Worm (Caenorhabditis elegans) whole organism, mixed stage, embryonic: ENCODE results near the gene Y57G11C.1142.

ENCODE experiments used
- M03D4.4 ChIP-seq: sonication (generic microtip); optimal IDR thresholded peaks from 2 replicates; lab custom pipeline; 2017; ENCODE audit warnings: mild to moderate bottlenecking, missing genetic modification characterization, missing compliant biosample characterization
- bed-3 ChIP-seq: fragments of 200-800 bp; sonication (Bioruptor generic); optimal IDR thresholded peaks from 3 replicates; lab custom pipeline; 2018; ENCODE audit warnings: mild to moderate bottlenecking, missing genetic modification characterization, moderate library complexity, missing compliant biosample characterization
- blmp-1 ChIP-seq: fragments of 150-350 bp; optimal IDR thresholded peaks from 2 replicates; lab custom pipeline; 2014; ENCODE audit warnings: missing biosample characterization, missing genetic modification characterization
- ceh-39 ChIP-seq: fragments of 150-350 bp; optimal IDR thresholded peaks from 2 replicates; lab custom pipeline; 2014; ENCODE audit warnings: missing biosample characterization, missing genetic modification characterization
- ceh-43 ChIP-seq: fragments of 200-800 bp; sonication (Bioruptor generic); optimal IDR thresholded peaks from 2 replicates; lab custom pipeline; 2018; ENCODE audit warnings: mild to moderate bottlenecking, missing genetic modification characterization, moderate library complexity, missing compliant biosample characterization
- ceh-83 ChIP-seq: fragments of 200-800 bp; sonication (Bioruptor generic); optimal IDR thresholded peaks from 2 replicates; lab custom pipeline; 2018; ENCODE audit warnings: mild to moderate bottlenecking, missing genetic modification characterization, missing compliant biosample characterization
- ces-1 ChIP-seq: fragments of 150-350 bp; optimal IDR thresholded peaks from 2 replicates; lab custom pipeline; 2014; ENCODE audit warnings: missing biosample characterization, missing genetic modification reagents, missing genetic modification characterization
- cnd-1 ChIP-seq: fragments of 200-800 bp; sonication (Bioruptor generic); optimal IDR thresholded peaks from 2 replicates; lab custom pipeline; 2018; ENCODE audit warnings: mild to moderate bottlenecking, missing genetic modification characterization, missing compliant biosample characterization
- drap-1 ChIP-seq: fragments of 200-800 bp; sonication (Bioruptor generic); optimal IDR thresholded peaks from 3 replicates; lab custom pipeline; 2018; ENCODE audit warnings: mild to moderate bottlenecking, missing genetic modification characterization, missing compliant biosample characterization
- elt-1 ChIP-seq: sonication (generic microtip); optimal IDR thresholded peaks from 2 replicates; lab custom pipeline; 2017; ENCODE audit warnings: missing genetic modification characterization, mild to moderate bottlenecking, missing compliant biosample characterization, antibody characterized with exemption, moderate library complexity, borderline replicate concordance; ENCODE audit not compliant: insufficient read depth
- elt-3 ChIP-seq: fragments of 150-350 bp; optimal IDR thresholded peaks from 2 replicates; lab custom pipeline; 2014; ENCODE audit warnings: missing biosample characterization, missing genetic modification characterization
- flh-1 ChIP-seq: fragments of 200-800 bp; sonication (Bioruptor generic); optimal IDR thresholded peaks from 2 replicates; lab custom pipeline; 2018; ENCODE audit warnings: mild to moderate bottlenecking, missing genetic modification characterization, moderate library complexity, missing compliant biosample characterization
- ham-2 ChIP-seq: fragments of 200-800 bp; sonication (Bioruptor generic); optimal IDR thresholded peaks from 2 replicates; lab custom pipeline; 2018; ENCODE audit warnings: mild to moderate bottlenecking, missing genetic modification characterization, missing compliant biosample characterization
- hlh-1 ChIP-seq: fragments of 150-350 bp; optimal IDR thresholded peaks from 2 replicates; lab custom pipeline; 2014; ENCODE audit warnings: missing biosample characterization, missing genetic modification reagents, missing genetic modification characterization
- lin-13 ChIP-seq: fragments of 150-350 bp; optimal IDR thresholded peaks from 2 replicates; lab custom pipeline; 2014; ENCODE audit warnings: missing biosample characterization, missing genetic modification characterization
- lin-32 ChIP-seq: fragments of 200-800 bp; sonication (Bioruptor generic); optimal IDR thresholded peaks from 2 replicates; lab custom pipeline; 2018; ENCODE audit warnings: mild to moderate bottlenecking, missing genetic modification characterization, missing compliant biosample characterization
- lsy-2 ChIP-seq: fragments of 150-350 bp; optimal IDR thresholded peaks from 2 replicates; lab custom pipeline; 2014; ENCODE audit warnings: missing biosample characterization, missing genetic modification characterization
- mab-5 ChIP-seq: fragments of 150-350 bp; optimal IDR thresholded peaks from 2 replicates; lab custom pipeline; 2014; ENCODE audit warnings: missing biosample characterization, missing genetic modification characterization
- mep-1 ChIP-seq: fragments of 150-350 bp; optimal IDR thresholded peaks from 2 replicates; lab custom pipeline; 2017; ENCODE audit warnings: missing biosample characterization, missing genetic modification reagents, missing genetic modification characterization, inconsistent platforms
- mls-2 ChIP-seq: sonication (generic microtip); optimal IDR thresholded peaks from 2 replicates; lab custom pipeline; 2016; ENCODE audit warnings: mild to moderate bottlenecking, missing genetic modification characterization, moderate library complexity, missing compliant biosample characterization
- nhr-12 ChIP-seq: fragments of 150-350 bp; optimal IDR thresholded peaks from 2 replicates; lab custom pipeline; 2014; ENCODE audit warnings: missing biosample characterization, missing genetic modification characterization
- nhr-2 ChIP-seq: fragments of 150-350 bp; optimal IDR thresholded peaks from 2 replicates; lab custom pipeline; 2014; ENCODE audit warnings: missing biosample characterization, missing genetic modification characterization
- nhr-237 ChIP-seq: fragments of 150-350 bp; optimal IDR thresholded peaks from 2 replicates; lab custom pipeline; 2014; ENCODE audit warnings: missing biosample characterization, missing genetic modification characterization
- nhr-28 ChIP-seq: fragments of 150-350 bp; optimal IDR thresholded peaks from 2 replicates; lab custom pipeline; 2014; ENCODE audit warnings: missing biosample characterization, missing genetic modification characterization
- nhr-76 ChIP-seq: sonication (generic microtip); optimal IDR thresholded peaks from 2 replicates; lab custom pipeline; 2017; ENCODE audit warnings: missing biosample characterization, missing genetic modification characterization
- pha-4 ChIP-seq: fragments of 150-350 bp; optimal IDR thresholded peaks from 2 replicates; lab custom pipeline; 2018; ENCODE audit warnings: missing biosample characterization, missing genetic modification reagents, missing genetic modification characterization
- sem-2 ChIP-seq: fragments of 200-800 bp; sonication (Bioruptor generic); optimal IDR thresholded peaks from 2 replicates; lab custom pipeline; 2018; ENCODE audit warnings: mild to moderate bottlenecking, missing genetic modification characterization, missing compliant biosample characterization
- snpc-4 ChIP-seq: fragments of 150-350 bp; optimal IDR thresholded peaks from 2 replicates; lab custom pipeline; 2014; ENCODE audit warnings: missing biosample characterization, missing genetic modification characterization
- sptf-1 ChIP-seq: sonication (generic microtip); optimal IDR thresholded peaks from 2 replicates; lab custom pipeline; 2017; ENCODE audit warnings: mild to moderate bottlenecking, missing genetic modification characterization, moderate library complexity, missing compliant biosample characterization
- tbx-8 ChIP-seq: fragments of 200-800 bp; sonication (Bioruptor generic); optimal IDR thresholded peaks from 2 replicates; lab custom pipeline; 2018; ENCODE audit warnings: mild to moderate bottlenecking, missing genetic modification characterization, moderate library complexity, missing compliant biosample characterization
- unc-120 ChIP-seq: sonication (generic microtip); optimal IDR thresholded peaks from 2 replicates; lab custom pipeline; 2017; ENCODE audit warnings: missing genetic modification characterization, missing compliant biosample characterization; ENCODE audit not compliant: poor library complexity, severe bottlenecking
- unc-39 ChIP-seq: fragments of 150-350 bp; optimal IDR thresholded peaks from 2 replicates; lab custom pipeline; 2014; ENCODE audit warnings: missing biosample characterization, missing genetic modification characterization
- unc-62 ChIP-seq: fragments of 150-350 bp; optimal IDR thresholded peaks from 2 replicates; lab custom pipeline; 2014; ENCODE audit warnings: missing biosample characterization, missing genetic modification reagents, missing genetic modification characterization
- zip-8 ChIP-seq: fragments of 150-350 bp; optimal IDR thresholded peaks from 2 replicates; lab custom pipeline; 2014; ENCODE audit warnings: missing biosample characterization, missing genetic modification characterization
- ztf-11 ChIP-seq: fragments of 150-350 bp; optimal IDR thresholded peaks from 2 replicates; lab custom pipeline; 2014; ENCODE audit warnings: missing biosample characterization, missing genetic modification characterization

Gene Y57G11C.1142

DNA sequence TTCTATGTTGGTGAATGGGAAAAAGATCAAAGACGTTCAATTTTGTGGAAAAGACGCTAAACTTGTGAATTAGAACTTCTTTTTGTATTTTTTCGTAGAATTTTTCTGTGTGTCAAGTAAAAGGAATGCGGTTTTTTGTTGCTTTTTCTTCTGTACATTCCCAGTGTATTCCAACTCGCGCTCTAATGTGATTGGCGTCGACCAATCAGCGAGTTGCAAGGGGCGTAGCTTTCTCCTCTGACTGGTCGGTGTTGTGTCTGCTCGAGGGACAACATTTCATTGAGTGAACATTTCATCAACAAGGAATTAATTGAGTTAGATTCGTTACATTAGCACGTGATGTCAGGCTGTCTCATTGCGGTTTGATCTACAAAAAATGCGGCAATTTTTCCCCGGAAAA is 1.5 kb upstream of the Y57G11C.1142 start:
- TF ChIP-seq sem-2 (GFP tag; lab: Kevin White, UChicago) (no peak), ceh-83 (no peak), unc-39 (tag; lab: Kevin White, UChicago) (no peak), snpc-4 (tag; lab: Kevin White, UChicago) (no peak), unc-62 (GFP tag; lab: Kevin White, UChicago) (no peak), lin-32 (no peak), lsy-2 (tag; lab: Kevin White, UChicago) (no peak), drap-1 (no peak), mab-5 (tag; lab: Kevin White, UChicago) (no peak)

ce11 chrIV:14806903-14807302 is 4.5 kb downstream of the Y57G11C.1142 start, which contains the start of gene oig-5:
Gene oig-5 (plus strand): TSS chrIV:14807203.
- TF ChIP-seq ceh-83 (no peak), sem-2 (GFP tag; lab: Kevin White, UChicago) (no peak), nhr-28 (tag; lab: Kevin White, UChicago) (no peak), unc-62 (GFP tag; lab: Kevin White, UChicago) (no peak), nhr-12 (no peak), ztf-11 (no peak), sptf-1 (no peak), unc-39 (tag; lab: Kevin White, UChicago) (no peak), elt-1 (tag; lab: Kevin White, UChicago) (no peak), M03D4.4 (tag; lab: Kevin White, UChicago) (no peak)

DNA sequence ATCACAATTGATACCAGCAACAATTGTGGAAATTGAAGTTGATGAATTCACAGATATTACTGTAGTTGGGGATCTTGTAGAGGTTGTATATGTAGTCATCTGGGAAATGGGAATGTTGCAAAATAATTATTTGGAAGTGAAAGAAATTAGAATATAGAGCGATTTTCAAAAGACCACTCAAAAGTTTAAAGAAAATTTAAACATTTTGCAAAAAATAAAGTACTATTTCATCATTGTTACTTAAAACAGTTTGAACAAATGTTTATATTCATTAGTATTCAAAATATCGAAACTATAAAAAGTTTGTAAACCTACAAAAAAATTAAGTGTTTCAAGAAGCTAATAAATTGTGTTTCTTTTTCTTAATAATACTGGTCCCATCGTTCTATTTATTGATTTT is 13.9 kb downstream of the Y57G11C.1142 start, which contains the start of gene Y57G11C.46:
TSS of gene Y57G11C.46 (minus strand) at position 101 of the 400 bp plus-strand sequence.
- no peak for TF ChIP-seq ceh-43 (GFP tag; lab: Kevin White, UChicago)
- TF ChIP-seq nhr-2 = no peak
- no peak for TF ChIP-seq hlh-1 (tag; lab: Kevin White, UChicago)

DNA sequence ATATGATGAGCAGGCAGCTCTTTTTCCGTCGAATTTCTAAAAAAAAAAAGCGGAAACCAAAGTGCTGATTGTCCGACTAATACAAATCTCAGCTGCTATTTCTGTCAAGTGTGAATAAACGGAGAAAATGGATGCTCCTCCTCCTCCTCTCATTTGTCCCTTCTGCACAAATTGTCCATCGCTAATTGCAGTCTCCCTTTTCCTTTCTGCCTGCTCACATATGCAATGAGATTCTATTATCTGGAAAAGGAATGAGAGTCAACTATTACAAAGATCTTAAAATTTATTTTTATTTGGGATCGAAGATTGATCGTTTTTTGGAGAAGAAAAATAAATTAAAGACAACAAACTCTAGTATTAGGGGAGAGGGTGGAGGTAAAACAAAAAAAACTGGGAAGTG is 19.9 kb downstream of the Y57G11C.1142 start:
- TF ChIP-seq lin-13 (no peak), mep-1 (no peak), unc-62 (GFP tag; lab: Kevin White, UChicago) (no peak), tbx-8 (GFP tag; lab: Kevin White, UChicago) (no peak), ces-1 (peak; percentile 37), sptf-1 (no peak), nhr-28 (tag; lab: Kevin White, UChicago) (no peak), mls-2 (no peak)

DNA sequence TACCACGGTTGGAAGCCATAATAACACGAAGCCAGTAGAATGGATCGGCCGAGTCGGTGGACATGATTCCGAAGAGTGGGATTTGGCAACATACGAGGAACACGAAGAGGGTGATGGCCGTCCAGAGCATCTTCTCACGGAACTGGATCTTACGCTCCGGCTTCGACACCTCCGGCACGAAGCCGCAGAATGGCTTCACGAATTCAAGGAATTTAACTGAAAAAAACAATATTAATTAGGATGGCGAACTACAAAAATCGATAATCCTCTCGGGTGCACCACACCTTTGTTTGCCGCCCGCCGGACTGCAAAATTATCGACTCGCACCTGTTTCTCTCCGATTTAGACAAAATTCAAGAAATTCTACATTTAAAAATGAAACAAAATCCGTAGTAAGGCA is 21.8 kb downstream of the Y57G11C.1142 start:
- TF ChIP-seq pha-4 (no peak), nhr-28 (tag; lab: Kevin White, UChicago) (no peak), hlh-1 (tag; lab: Kevin White, UChicago) (no peak), unc-62 (GFP tag; lab: Kevin White, UChicago) (no peak), ceh-83 (no peak), sptf-1 (no peak), lin-32 (no peak), flh-1 (no peak), blmp-1 (tag; lab: Kevin White, UChicago) (no peak), snpc-4 (tag; lab: Kevin White, UChicago) (no peak), ztf-11 (no peak)

DNA sequence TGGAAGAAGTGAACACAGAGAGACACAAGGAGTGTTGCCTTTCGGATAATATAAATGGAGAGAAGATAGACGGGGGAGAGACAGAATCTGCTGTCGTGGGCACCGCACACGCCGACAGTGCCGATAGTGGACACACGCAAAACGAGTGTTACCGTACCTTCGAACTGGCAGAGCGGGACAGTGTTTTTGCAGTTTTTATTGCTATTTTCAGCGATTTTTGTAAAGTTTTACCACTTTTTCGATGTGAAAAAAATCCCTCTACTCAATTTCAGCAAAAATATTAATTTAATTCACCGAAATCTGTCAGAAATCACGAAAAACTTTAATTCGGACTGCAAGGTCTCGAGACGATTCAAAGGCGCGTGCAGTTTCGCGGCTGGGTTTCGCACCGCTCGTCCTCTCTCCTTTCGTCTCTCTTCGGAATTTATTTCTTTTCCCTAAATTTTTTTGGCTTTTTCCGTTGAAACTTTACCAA is 22.5 kb downstream of the Y57G11C.1142 start, which contains the start of gene sec-61.A:
TSS of gene sec-61.A (minus strand) at position 387 of the 475 bp plus-strand sequence.
- TF ChIP-seq tbx-8 (GFP tag; lab: Kevin White, UChicago) (no peak), unc-120 (tag; lab: Kevin White, UChicago) (peak; percentile 46), snpc-4 (tag; lab: Kevin White, UChicago) (no peak), bed-3 (GFP tag; lab: Kevin White, UChicago) (no peak), sptf-1 (peak; percentile 49), unc-62 (GFP tag; lab: Kevin White, UChicago) (no peak), nhr-12 (no peak), ham-2 (no peak), mep-1 (peak; percentile 35), ceh-43 (GFP tag; lab: Kevin White, UChicago) (no peak), mls-2 (no peak), lin-13 (peak; percentile 68), unc-39 (tag; lab: Kevin White, UChicago) (no peak), mab-5 (tag; lab: Kevin White, UChicago) (no peak), zip-8 (tag; lab: Kevin White, UChicago) (no peak), elt-1 (tag; lab: Kevin White, UChicago) (no peak), blmp-1 (tag; lab: Kevin White, UChicago) (no peak), lsy-2 (tag; lab: Kevin White, UChicago) (peak; percentile 97), ceh-83 (peak; percentile 35), hlh-1 (tag; lab: Kevin White, UChicago) (no peak), nhr-237 (peak; percentile 83), nhr-28 (tag; lab: Kevin White, UChicago) (no peak), ces-1 (peak; percentile 64), M03D4.4 (tag; lab: Kevin White, UChicago) (peak; percentile 61), sem-2 (GFP tag; lab: Kevin White, UChicago) (no peak), nhr-2 (no peak), lin-32 (no peak), cnd-1 (tag; lab: Kevin White, UChicago) (peak; percentile 46), elt-3 (tag; lab: Kevin White, UChicago) (no peak), ztf-11 (no peak), ceh-39 (tag; lab: Kevin White, UChicago) (peak; percentile 69), nhr-76 (tag; lab: Kevin White, UChicago) (no peak), drap-1 (peak; percentile 41), flh-1 (no peak), pha-4 (no peak)
